Worm (Caenorhabditis elegans) whole organism, L4 larva: ENCODE measurements around the gene T05G5.1.

ENCODE experiments used
- D1046.2 ChIP-seq: fragments of 200-800 bp; sonication (Bioruptor generic); IDR thresholded peaks from 2 replicates; pipeline ENCODE4 v1.3.6; 2022; ENCODE audit warnings: missing genetic modification characterization, missing compliant biosample characterization
- F37D6.2 ChIP-seq: sonication (generic microtip); optimal IDR thresholded peaks from 2 replicates; lab custom pipeline; 2016; ENCODE audit warnings: mild to moderate bottlenecking, missing genetic modification characterization, missing compliant biosample characterization
- F49E8.2 ChIP-seq: sonication (generic microtip); optimal IDR thresholded peaks from 2 replicates; lab custom pipeline; 2016; ENCODE audit warnings: missing compliant biosample characterization, mild to moderate bottlenecking, missing genetic modification characterization, borderline replicate concordance
- T26A8.4 ChIP-seq: fragments of 200-800 bp; sonication (Bioruptor generic); IDR thresholded peaks from 2 replicates; pipeline ENCODE4 v1.3.6; 2022; ENCODE audit warnings: missing genetic modification characterization, missing compliant biosample characterization
- Y105C5A.15 ChIP-seq: fragments of 200-800 bp; sonication (Bioruptor generic); IDR thresholded peaks from 2 replicates; pipeline ENCODE4 v1.3.6; 2022; ENCODE audit warnings: missing genetic modification characterization, missing compliant biosample characterization
- Y5F2A.4 ChIP-seq: fragments of 200-800 bp; sonication (Bioruptor generic); optimal IDR thresholded peaks from 2 replicates; lab custom pipeline; 2018; ENCODE audit warnings: mild to moderate bottlenecking, missing genetic modification characterization, missing compliant biosample characterization
- Y75B8A.6 ChIP-seq: fragments of 200-800 bp; sonication (Bioruptor generic); IDR thresholded peaks from 2 replicates; pipeline ENCODE4 v1.3.6; 2022; ENCODE audit warnings: missing genetic modification reagents, missing genetic modification characterization, missing compliant biosample characterization
- aly-2 ChIP-seq: sonication (generic microtip); optimal IDR thresholded peaks from 2 replicates; lab custom pipeline; 2018; ENCODE audit warnings: missing biosample characterization, missing genetic modification characterization
- ama-1 ChIP-seq: fragments of 150-350 bp; optimal IDR thresholded peaks from 2 replicates; lab custom pipeline; 2014; ENCODE audit warnings: inconsistent platforms, mixed read lengths
- attf-4 ChIP-seq: sonication (generic microtip); optimal IDR thresholded peaks from 3 replicates; lab custom pipeline; 2017; ENCODE audit warnings: missing biosample characterization, missing genetic modification characterization
- ces-1 ChIP-seq: fragments of 150-350 bp; sonication (generic microtip); optimal IDR thresholded peaks from 4 replicates; lab custom pipeline; 2014; ENCODE audit warnings: missing biosample characterization, missing genetic modification reagents, missing genetic modification characterization
- daf-12 ChIP-seq: fragments of 150-350 bp; optimal IDR thresholded peaks from 2 replicates; lab custom pipeline; 2014; ENCODE audit warnings: missing biosample characterization, missing genetic modification reagents, missing genetic modification characterization
- dmd-6 ChIP-seq: fragments of 200-800 bp; sonication (Bioruptor generic); IDR thresholded peaks from 2 replicates; pipeline ENCODE4 v1.3.6; 2022; ENCODE audit warnings: missing genetic modification reagents, missing genetic modification characterization, missing compliant biosample characterization
- dmd-8 ChIP-seq: fragments of 200-800 bp; sonication (Bioruptor generic); IDR thresholded peaks from 2 replicates; pipeline ENCODE4 v1.3.6; 2022; ENCODE audit warnings: missing genetic modification characterization, missing compliant biosample characterization
- dmd-9 ChIP-seq: fragments of 200-800 bp; sonication (Bioruptor generic); IDR thresholded peaks from 2 replicates; pipeline ENCODE4 v1.3.6; 2022; ENCODE audit warnings: missing genetic modification reagents, missing genetic modification characterization, missing compliant biosample characterization
- dpl-1 ChIP-seq: fragments of 150-350 bp; optimal IDR thresholded peaks from 2 replicates; lab custom pipeline; 2014; ENCODE audit warnings: missing biosample characterization, missing genetic modification reagents, missing genetic modification characterization
- dve-1 ChIP-seq: sonication (generic microtip); optimal IDR thresholded peaks from 2 replicates; lab custom pipeline; 2017; ENCODE audit warnings: antibody characterized with exemption, mild to moderate bottlenecking, missing genetic modification characterization, missing compliant biosample characterization; ENCODE audit not compliant: insufficient read depth
- egl-43 ChIP-seq: fragments of 200-800 bp; sonication (Bioruptor generic); IDR thresholded peaks from 2 replicates; pipeline ENCODE4 v1.3.6; 2022; ENCODE audit warnings: missing genetic modification reagents, missing genetic modification characterization, missing compliant biosample characterization
- fos-1 ChIP-seq: fragments of 150-350 bp; optimal IDR thresholded peaks from 2 replicates; lab custom pipeline; 2014; ENCODE audit warnings: missing biosample characterization, missing genetic modification characterization
- hif-1 ChIP-seq, 2 experiments: sonication (generic microtip); optimal IDR thresholded peaks; 2 replicates each; lab custom pipeline; 2016 to 2017; ENCODE audit warnings: missing compliant biosample characterization in 2 of 2, missing genetic modification characterization in 2 of 2, missing genetic modification reagents in 2 of 2, missing genotype in 2 of 2, mild to moderate bottlenecking in 1 of 2
- jun-1 ChIP-seq: fragments of 150-350 bp; optimal IDR thresholded peaks from 2 replicates; lab custom pipeline; 2014; ENCODE audit warnings: missing biosample characterization, missing genetic modification reagents, missing genetic modification characterization
- lin-1 ChIP-seq: fragments of 200-800 bp; sonication (Bioruptor generic); IDR thresholded peaks from 2 replicates; pipeline ENCODE4 v1.3.6; 2022; ENCODE audit warnings: missing genetic modification reagents, missing genetic modification characterization, missing compliant biosample characterization
- lin-15B ChIP-seq: fragments of 150-350 bp; sonication (generic microtip); optimal IDR thresholded peaks from 3 replicates; lab custom pipeline; 2014; ENCODE audit warnings: missing biosample characterization, missing genetic modification characterization
- lin-29 ChIP-seq: fragments of 200-800 bp; sonication (Bioruptor generic); IDR thresholded peaks from 2 replicates; pipeline ENCODE4 v1.3.6; 2022; ENCODE audit warnings: missing genetic modification reagents, missing genetic modification characterization, missing compliant biosample characterization
- lir-3 ChIP-seq: sonication (generic microtip); optimal IDR thresholded peaks from 2 replicates; lab custom pipeline; 2016; ENCODE audit warnings: mild to moderate bottlenecking, missing genetic modification characterization, missing compliant biosample characterization
- madf-5 ChIP-seq, 2 experiments: fragments of 200-800 bp; sonication (Bioruptor generic); IDR thresholded peaks; 2 replicates each; pipeline ENCODE4 v1.3.6; 2022; ENCODE audit warnings: missing compliant biosample characterization in 2 of 2, missing genetic modification characterization in 2 of 2
- mdl-1 ChIP-seq, 2 experiments: fragments of 150-350 bp in 1 of 2; sonication (generic microtip) in 1 of 2; optimal IDR thresholded peaks; 2 replicates each; lab custom pipeline; 2014 to 2017; ENCODE audit warnings: missing biosample characterization in 2 of 2, missing genetic modification characterization in 2 of 2
- mdt-29 ChIP-seq: fragments of 200-800 bp; sonication (Bioruptor generic); IDR thresholded peaks from 2 replicates; pipeline ENCODE4 v1.3.6; 2022; ENCODE audit warnings: missing genetic modification reagents, missing genetic modification characterization, missing compliant biosample characterization
- mep-1 ChIP-seq: fragments of 150-350 bp; sonication (generic microtip); optimal IDR thresholded peaks from 3 replicates; lab custom pipeline; 2014; ENCODE audit warnings: missing biosample characterization, missing genetic modification characterization
- mxl-2 ChIP-seq: fragments of 200-800 bp; sonication (Bioruptor generic); conservative IDR thresholded peaks from 2 replicates; pipeline ENCODE4 v1.3.6; 2022; ENCODE audit warnings: missing genetic modification reagents, missing genetic modification characterization, missing compliant biosample characterization
- mxl-3 ChIP-seq: fragments of 200-800 bp; sonication (Bioruptor generic); optimal IDR thresholded peaks from 2 replicates; lab custom pipeline; 2018; ENCODE audit warnings: mild to moderate bottlenecking, missing genetic modification characterization, missing compliant biosample characterization
- nhr-102 ChIP-seq: sonication (generic microtip); optimal IDR thresholded peaks from 2 replicates; lab custom pipeline; 2016; ENCODE audit warnings: mild to moderate bottlenecking, missing genetic modification characterization, moderate library complexity, missing compliant biosample characterization
- nhr-11 ChIP-seq: fragments of 150-350 bp; optimal IDR thresholded peaks from 2 replicates; lab custom pipeline; 2014; ENCODE audit warnings: missing biosample characterization, missing genetic modification characterization
- nhr-111 ChIP-seq: fragments of 200-800 bp; sonication (Bioruptor generic); optimal IDR thresholded peaks from 2 replicates; lab custom pipeline; 2018; ENCODE audit warnings: mild to moderate bottlenecking, missing genetic modification characterization, missing compliant biosample characterization
- nhr-25 ChIP-seq: sonication (generic microtip); optimal IDR thresholded peaks from 2 replicates; lab custom pipeline; 2017; ENCODE audit warnings: missing genetic modification characterization, mild to moderate bottlenecking, missing compliant biosample characterization, antibody characterized with exemption, moderate library complexity, borderline replicate concordance; ENCODE audit not compliant: insufficient read depth
- nhr-28 ChIP-seq: fragments of 150-350 bp; optimal IDR thresholded peaks from 2 replicates; lab custom pipeline; 2014; ENCODE audit warnings: missing biosample characterization, missing genetic modification characterization
- nhr-41 ChIP-seq: fragments of 200-800 bp; sonication (Bioruptor generic); IDR thresholded peaks from 2 replicates; pipeline ENCODE4 v1.3.6; 2022; ENCODE audit warnings: missing genetic modification reagents, missing genetic modification characterization, missing compliant biosample characterization
- pha-4 ChIP-seq, 2 experiments: fragments of 150-350 bp in 1 of 2; fragments of 200-800 bp in 1 of 2; sonication (Bioruptor generic) in 1 of 2; IDR thresholded peaks in 1 of 2; optimal IDR thresholded peaks in 1 of 2; 2 replicates each; pipeline versions ENCODE4 v1.3.6 to Lab custom; 2014 to 2022; ENCODE audit warnings: missing genetic modification characterization in 2 of 2, missing genetic modification reagents in 2 of 2, missing biosample characterization in 1 of 2, missing compliant biosample characterization in 1 of 2
- php-3 ChIP-seq: fragments of 200-800 bp; sonication (Bioruptor generic); IDR thresholded peaks from 2 replicates; pipeline ENCODE4 v1.3.6; 2022; ENCODE audit warnings: missing genetic modification reagents, missing genetic modification characterization, missing compliant biosample characterization
- pqm-1 ChIP-seq: sonication (generic microtip); optimal IDR thresholded peaks from 2 replicates; lab custom pipeline; 2017; ENCODE audit warnings: missing biosample characterization, missing genetic modification characterization
- rbr-2 ChIP-seq: sonication (generic microtip); optimal IDR thresholded peaks from 2 replicates; lab custom pipeline; 2016; ENCODE audit warnings: missing genotype, missing genetic modification characterization, missing compliant biosample characterization
- set-16 ChIP-seq: fragments of 200-800 bp; sonication (Bioruptor generic); IDR thresholded peaks from 2 replicates; pipeline ENCODE4 v1.3.6; 2022; ENCODE audit warnings: missing genetic modification reagents, missing genetic modification characterization, missing compliant biosample characterization
- snpc-1.2 ChIP-seq: fragments of 200-800 bp; sonication (Bioruptor generic); IDR thresholded peaks from 2 replicates; pipeline ENCODE4 v1.3.6; 2022; ENCODE audit warnings: missing genetic modification reagents, missing genetic modification characterization, missing compliant biosample characterization
- spr-1 ChIP-seq: sonication (generic microtip); optimal IDR thresholded peaks from 2 replicates; lab custom pipeline; 2016; ENCODE audit warnings: mild to moderate bottlenecking, missing genetic modification characterization, missing compliant biosample characterization
- unc-39 ChIP-seq: sonication (generic microtip); optimal IDR thresholded peaks from 2 replicates; lab custom pipeline; 2017; ENCODE audit warnings: missing biosample characterization, missing genetic modification characterization
- vab-7 ChIP-seq: fragments of 200-800 bp; sonication (Bioruptor generic); IDR thresholded peaks from 2 replicates; pipeline ENCODE4 v1.3.6; 2022; ENCODE audit warnings: missing genetic modification reagents, missing genetic modification characterization, missing compliant biosample characterization
- zip-2 ChIP-seq: fragments of 150-350 bp; optimal IDR thresholded peaks from 2 replicates; lab custom pipeline; 2014; ENCODE audit warnings: missing biosample characterization, missing genetic modification characterization
- ztf-7 ChIP-seq: fragments of 150-350 bp; optimal IDR thresholded peaks from 2 replicates; lab custom pipeline; 2014; ENCODE audit warnings: missing biosample characterization, missing genetic modification characterization

Gene T05G5.1

DNA sequence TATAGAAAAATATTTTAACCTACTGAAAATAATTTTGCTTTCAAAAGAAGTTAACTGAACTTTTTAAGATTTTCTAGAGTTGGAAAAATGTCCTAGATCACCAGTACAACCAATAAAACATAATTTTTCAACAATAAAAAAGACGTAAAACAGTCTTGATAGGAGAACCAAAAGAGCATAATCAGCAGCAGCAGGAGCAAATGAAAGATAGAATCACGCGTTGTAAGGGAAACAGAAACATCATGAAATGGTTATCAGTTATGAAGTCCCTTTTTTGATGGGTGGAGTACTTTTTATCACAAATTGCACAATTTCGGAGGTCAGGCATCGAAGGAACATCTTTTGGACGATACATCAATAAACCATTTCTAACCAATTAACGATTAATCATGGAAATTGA lies 21.1 kb downstream of the T05G5.1 start (continued):
- TF ChIP-seq egl-43 (no peak), daf-12 (tag; lab: Kevin White, UChicago) (no peak), pqm-1 (peak; percentile 98), T26A8.4 (no peak), snpc-1.2 (GFP tag; lab: Robert Waterston, UW) (no peak), spr-1 (tag; lab: Kevin White, UChicago) (no peak), attf-4 (tag; lab: Kevin White, UChicago) (no peak), php-3 (peak; percentile 94), mxl-2 (GFP tag; lab: Robert Waterston, UW) (no peak), nhr-41 (no peak; the same call in 1 of the 2 replicates), lir-3 (tag; lab: Kevin White, UChicago) (no peak), ama-1 (no peak), mxl-3 (GFP tag; lab: Kevin White, UChicago) (no peak), Y75B8A.6 (GFP tag; lab: Robert Waterston, UW) (no peak), Y5F2A.4 (no peak)

DNA sequence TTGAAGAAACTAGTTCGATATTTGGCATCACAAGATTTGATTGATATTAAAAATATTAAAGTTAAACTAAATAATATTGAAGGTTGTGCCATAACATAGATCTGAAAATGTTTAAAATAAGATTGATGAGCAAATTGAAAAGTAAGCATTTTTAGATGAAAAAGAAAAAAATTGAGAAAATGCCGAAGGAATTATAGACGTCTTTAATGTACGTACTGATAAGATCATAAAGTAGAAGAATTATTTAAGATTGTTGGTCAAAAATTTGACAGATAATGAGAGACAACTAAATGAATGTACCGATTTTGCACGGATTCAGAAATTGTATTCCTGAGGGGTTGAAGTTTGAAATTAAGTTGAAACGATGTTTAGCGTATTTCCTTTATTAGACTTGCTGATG lies 22.9 kb downstream of the T05G5.1 start, which contains the start of gene ncx-7:
ncx-7 (minus strand) TSS at position 101 of the 400 bp plus-strand sequence.
- TF ChIP-seq pqm-1 (peak; percentile 6), nhr-28 (tag; lab: Kevin White, UChicago) (no peak)

DNA sequence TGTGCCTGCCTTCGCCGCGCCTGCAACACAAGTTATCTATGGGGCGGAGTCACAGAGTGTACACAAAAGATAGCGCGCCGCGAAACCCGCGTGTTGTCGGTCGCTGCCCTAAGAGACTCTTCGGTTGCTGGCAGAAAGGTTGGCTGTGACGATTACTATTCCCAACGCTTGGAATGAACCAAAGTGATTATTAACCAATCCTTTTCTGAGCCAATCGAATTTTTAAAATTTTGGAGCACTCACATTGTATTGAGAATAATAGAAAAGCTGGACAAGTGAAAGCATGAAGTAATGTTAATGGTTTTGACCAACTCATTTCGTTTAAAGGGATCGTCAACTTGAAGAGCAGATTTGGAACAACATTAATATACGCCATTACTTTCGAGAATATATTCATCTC lies 25.9 kb downstream of the T05G5.1 start:
- TF ChIP-seq F37D6.2 (tag; lab: Kevin White, UChicago) (no peak), unc-39 (tag; lab: Kevin White, UChicago) (no peak), set-16 (no peak), aly-2 (tag; lab: Kevin White, UChicago) (no peak), dve-1 (tag; lab: Kevin White, UChicago) (peak; percentile 79), dmd-6 (GFP tag; lab: Robert Waterston, UW) (peak; percentile 63), madf-5 (GFP tag; IDR thresholded peaks at IDR 0.05; lab: Robert Waterston, UW) (no peak), ztf-7 (peak; percentile 33), pha-4 (GFP tag; IDR thresholded peaks at IDR 0.05; lab: Robert Waterston, UW) (peak; percentile 48; the same call in 1 of the 2 replicates), pha-4 (tag; optimal IDR thresholded peaks at IDR 0.05; lab: Kevin White, UChicago) (no peak), dmd-9 (GFP tag; lab: Robert Waterston, UW) (no peak), F49E8.2 (tag; lab: Kevin White, UChicago) (peak; percentile 90), pqm-1 (no peak), jun-1 (tag; lab: Kevin White, UChicago) (peak; percentile 7), zip-2 (tag; lab: Kevin White, UChicago) (no peak), D1046.2 (GFP tag; lab: Robert Waterston, UW) (no peak), Y105C5A.15 (GFP tag; lab: Robert Waterston, UW) (no peak), nhr-102 (tag; lab: Kevin White, UChicago) (peak; percentile 73), nhr-25 (tag; lab: Kevin White, UChicago) (peak; percentile 63), snpc-1.2 (GFP tag; lab: Robert Waterston, UW) (no peak; the same call in 1 of the 2 replicates), dpl-1 (GFP tag; lab: Kevin White, UChicago) (peak; percentile 30), lin-29 (GFP tag; lab: Robert Waterston, UW) (no peak), nhr-111 (GFP tag; lab: Kevin White, UChicago) (no peak), rbr-2 (peak; percentile 20), mep-1 (tag; lab: Kevin White, UChicago) (peak; percentile 59), vab-7 (GFP tag; lab: Robert Waterston, UW) (no peak), hif-1 (tag; optimal IDR thresholded peaks at IDR 0.05; lab: Kevin White, UChicago) (peak in 1 of 2 experiments; percentile 8), mdl-1 (tag; optimal IDR thresholded peaks at IDR 0.05; lab: Kevin White, UChicago) (no peak), dmd-8 (GFP tag; lab: Robert Waterston, UW) (no peak), lin-15B (peak; percentile 46), lir-3 (tag; lab: Kevin White, UChicago) (no peak), nhr-11 (tag; lab: Kevin White, UChicago) (peak; percentile 15), ces-1 (GFP tag; lab: Kevin White, UChicago) (no peak), lin-1 (GFP tag; lab: Robert Waterston, UW) (peak; percentile 82; the same call in 1 of the 2 replicates), fos-1 (tag; lab: Kevin White, UChicago) (no peak), mdt-29 (GFP tag; lab: Robert Waterston, UW) (no peak)
